Fruit fly (Drosophila melanogaster): ENCODE measurements around the gene CG10405.
A peak's percentile ranks its signal among the peaks of the same experiment; 100 is the strongest.

Gene CG10405

DNA sequence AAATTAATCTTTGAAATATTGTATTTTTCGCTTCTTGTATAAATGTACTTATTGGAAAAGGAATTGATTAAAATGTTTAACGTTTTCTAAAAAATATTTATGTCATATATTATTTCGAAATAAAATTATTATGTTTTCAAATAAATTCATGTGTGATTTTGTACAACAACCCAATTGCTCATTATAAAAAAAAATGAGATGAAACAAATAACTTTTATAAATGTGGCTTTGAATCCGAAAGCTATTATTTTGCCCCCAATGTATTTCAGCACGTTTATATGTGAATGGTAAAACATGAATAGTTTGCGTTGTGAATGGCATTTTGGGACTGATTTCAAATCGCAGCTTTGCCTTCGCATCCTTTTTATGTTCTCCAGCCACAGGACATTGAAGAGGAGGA lies 19.7 kb upstream of the CG10405 start, which contains the start of gene CG14881:
Gene CG14881 (plus strand): TSS at position 301 of the 400 bp plus-strand sequence.
- TF ChIP-seq crp (GFP tag; optimal IDR thresholded peaks at IDR 0.05) (peak in 1 of 2 experiments; percentile 40), zen2 (GFP tag; IDR thresholded peaks at IDR 0.05; ENCODE audit: partially characterized antibody) (no peak), pzg (GFP tag; optimal IDR thresholded peaks at IDR 0.05) (peak; percentile 16), MBD-R2 (GFP tag; IDR thresholded peaks at IDR 0.05) (peak; percentile 52)

DNA sequence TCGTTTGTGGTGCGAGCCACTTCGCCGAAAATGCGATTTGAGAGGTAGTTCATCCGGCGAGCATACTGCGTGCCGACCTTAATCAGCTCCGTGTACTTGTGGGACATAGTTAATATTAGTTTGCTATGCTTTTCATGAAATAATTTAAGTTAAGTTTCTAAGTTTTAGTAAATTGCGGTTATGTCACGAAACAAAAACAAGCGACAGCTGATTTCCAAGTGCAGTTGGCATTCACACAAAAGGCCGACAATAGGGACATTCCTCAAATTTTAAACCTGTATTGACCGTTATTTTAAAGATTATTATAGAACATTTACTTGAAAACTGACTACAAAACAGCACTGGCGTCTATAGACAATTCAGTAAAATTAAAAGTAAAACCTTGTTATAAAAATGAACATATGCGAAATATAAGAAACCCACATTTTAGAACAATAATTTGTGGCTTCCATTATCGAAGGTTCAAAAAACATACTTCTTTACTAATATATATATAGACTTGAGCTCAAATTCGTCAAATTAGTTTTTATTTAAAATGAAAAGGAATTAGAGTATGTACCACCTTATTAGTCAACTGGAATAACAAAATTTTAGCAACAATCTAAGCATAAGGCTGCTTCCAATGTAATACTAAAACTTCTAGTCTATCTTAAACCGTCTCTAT lies 17.8 kb upstream of the CG10405 start, which contains the start of gene mRpS33:
Gene mRpS33 (minus strand): TSS at position 224 of the 664 bp plus-strand sequence.
- TF ChIP-seq Sry-δ (GFP tag; optimal IDR thresholded peaks at IDR 0.05) (no peak), CG15696 (tag; optimal IDR thresholded peaks at IDR 0.05) (no peak), cwo (GFP tag; optimal IDR thresholded peaks at IDR 0.05) (no peak), CG34422 (GFP tag; IDR thresholded peaks at IDR 0.05) (0 out of 3 replicates have a peak, but pooled peaks have one; percentile 12), MBD-R2 (GFP tag; IDR thresholded peaks at IDR 0.05) (peak; percentile 78), CG12071 (GFP tag; optimal IDR thresholded peaks at IDR 0.05) (no peak), p53 (GFP tag; optimal IDR thresholded peaks at IDR 0.05) (no peak), CG12744 (GFP tag; optimal IDR thresholded peaks at IDR 0.05) (no peak), CG15011 (GFP tag; optimal IDR thresholded peaks at IDR 0.05) (no peak), Myb (GFP tag; optimal IDR thresholded peaks at IDR 0.05) (peak; percentile 74), crp (GFP tag; optimal IDR thresholded peaks at IDR 0.05) (peak in 1 of 2 experiments; percentile 79), row (GFP tag; IDR thresholded peaks at IDR 0.05) (peak; percentile 26; the same call in 1 of the 3 replicates), CG17328 (GFP tag; IDR thresholded peaks at IDR 0.05) (no peak), Pdp1 (GFP tag; optimal IDR thresholded peaks at IDR 0.05) (peak in 1 of 2 experiments; percentile 88), pzg (GFP tag; optimal IDR thresholded peaks at IDR 0.05) (peak; percentile 14), onecut (GFP tag; IDR thresholded peaks at IDR 0.05) (peak; percentile 20; the same call in 1 of the 2 replicates), salm (tag; optimal IDR thresholded peaks at IDR 0.05) (no peak), MESR4 (GFP tag; optimal IDR thresholded peaks at IDR 0.05) (peak; percentile 24), Neu2 (GFP tag; optimal IDR thresholded peaks at IDR 0.05; ENCODE audit: borderline replicate concordance) (no peak), Camta (GFP tag; optimal IDR thresholded peaks at IDR 0.05) (no peak), wek (GFP tag; optimal IDR thresholded peaks at IDR 0.05) (peak; percentile 82), bigmax (GFP tag; optimal IDR thresholded peaks at IDR 0.05) (peak; percentile 84), CG13287 (GFP tag; IDR thresholded peaks at IDR 0.05; ENCODE audit: partially characterized antibody) (peak; percentile 6; the same call in 1 of the 2 replicates), sens (GFP tag) (peak; percentile 73), CG4360 (GFP tag; IDR thresholded peaks at IDR 0.05) (peak; percentile 21; the same call in 1 of the 2 replicates)

DNA sequence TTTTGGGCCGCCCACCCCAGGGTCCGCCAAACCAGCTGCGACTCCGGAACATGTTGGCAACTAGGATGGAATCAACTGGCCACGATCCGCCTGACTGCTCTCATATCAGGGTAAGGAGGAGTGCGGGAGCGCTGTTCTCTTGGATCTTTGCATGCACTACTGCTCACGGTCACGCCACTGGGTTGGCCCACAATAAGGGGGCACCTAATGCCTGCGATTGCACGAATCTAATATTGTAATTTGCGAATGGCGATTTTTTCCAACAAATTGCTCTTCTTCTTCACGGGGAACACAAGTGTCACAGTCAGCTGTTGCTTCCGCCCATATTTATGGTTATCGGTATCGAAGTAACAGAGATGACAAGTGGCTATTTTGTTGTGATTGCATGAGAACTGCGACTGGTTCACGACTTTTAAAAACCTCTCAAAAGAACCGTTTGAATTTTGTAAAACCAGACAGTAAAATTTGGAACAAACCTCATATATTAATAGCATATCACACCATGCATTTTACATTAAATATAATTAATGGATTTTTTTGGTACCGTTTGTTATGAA lies 12.8 kb upstream of the CG10405 start, which contains the start of gene ema:
Gene ema (minus strand): TSS at position 295 of the 557 bp plus-strand sequence.
- no peak for TF ChIP-seq MTF-1 (GFP tag; optimal IDR thresholded peaks at IDR 0.05; ENCODE audit: borderline replicate concordance)
- peak; percentile 6 for TF ChIP-seq CG4424 (GFP tag; optimal IDR thresholded peaks at IDR 0.05)
- TF ChIP-seq Fer3 (tag; optimal IDR thresholded peaks at IDR 0.05), result peak; percentile 37
- TF ChIP-seq Atf-2 (GFP tag; optimal IDR thresholded peaks at IDR 0.05), result no peak
- TF ChIP-seq Side (GFP tag; optimal IDR thresholded peaks at IDR 0.05), result peak; percentile 9
- TF ChIP-seq Med (GFP tag), result peak; percentile 91
- no peak for TF ChIP-seq Atf6 (GFP tag; IDR thresholded peaks at IDR 0.05)
- peak; percentile 9 for TF ChIP-seq Ets65A (GFP tag)
- TF ChIP-seq CG31441 (GFP tag; IDR thresholded peaks at IDR 0.05), result peak; percentile 85
- TF ChIP-seq CG8290 (GFP tag; optimal IDR thresholded peaks at IDR 0.05), result peak; percentile 22
- TF ChIP-seq CG8290 (tag; optimal IDR thresholded peaks at IDR 0.05), result peak in 1 of 2 experiments; percentile 7
- TF ChIP-seq Dll (GFP tag; IDR thresholded peaks at IDR 0.05; ENCODE audit: partially characterized antibody), result peak; percentile 46; the same call in 2 of the 4 replicates
- 0 out of 3 replicates have a peak, but pooled peaks have one; percentile 33 for TF ChIP-seq so (GFP tag; IDR thresholded peaks at IDR 0.05)
- peak; percentile 99 for TF ChIP-seq CG3995 (GFP tag; optimal IDR thresholded peaks at IDR 0.05)
- TF ChIP-seq dimm (GFP tag; IDR thresholded peaks at IDR 0.05), result no peak
- TF ChIP-seq CG11695 (GFP tag; IDR thresholded peaks at IDR 0.05), result no peak
- TF ChIP-seq CG34224 (GFP tag; IDR thresholded peaks at IDR 0.05; ENCODE audit: partially characterized antibody), result peak; percentile 53; the same call in 1 of the 3 replicates
- no peak for TF ChIP-seq CG6654 (GFP tag; optimal IDR thresholded peaks at IDR 0.05)
- no peak for TF ChIP-seq CG31388 (GFP tag; optimal IDR thresholded peaks at IDR 0.05)
- TF ChIP-seq trem (tag; optimal IDR thresholded peaks at IDR 0.05), result peak; percentile 54
- no peak for TF ChIP-seq dati (GFP tag; IDR thresholded peaks at IDR 0.05)
